Worm (Caenorhabditis elegans) whole organism, early embryonic: ENCODE results near the gene gpx-4.
A peak's percentile ranks its signal among the peaks of the same experiment; 100 is the strongest.

ENCODE experiments used
- B0310.2 ChIP-seq: sonication (generic microtip); optimal IDR thresholded peaks from 2 replicates; lab custom pipeline; 2016; ENCODE audit warnings: mild to moderate bottlenecking, missing genetic modification characterization, missing compliant biosample characterization
- F13C5.2 ChIP-seq: sonication (generic microtip); optimal IDR thresholded peaks from 2 replicates; lab custom pipeline; 2017; ENCODE audit warnings: mild to moderate bottlenecking, missing genetic modification characterization, inconsistent platforms, missing compliant biosample characterization
- aly-1 ChIP-seq: sonication (generic microtip); optimal IDR thresholded peaks from 2 replicates; lab custom pipeline; 2016; ENCODE audit warnings: missing genetic modification characterization, missing compliant biosample characterization
- ama-1 ChIP-seq: fragments of 150-350 bp; optimal IDR thresholded peaks from 2 replicates; lab custom pipeline; 2014
- ceh-13 ChIP-seq: fragments of 200-800 bp; sonication (Bioruptor generic); optimal IDR thresholded peaks from 2 replicates; lab custom pipeline; 2018; ENCODE audit warnings: mild to moderate bottlenecking, missing genetic modification characterization, missing compliant biosample characterization
- ceh-36 ChIP-seq: sonication (generic microtip); optimal IDR thresholded peaks from 2 replicates; lab custom pipeline; 2016; ENCODE audit warnings: missing genetic modification characterization, inconsistent platforms, missing compliant biosample characterization
- ets-7 ChIP-seq: sonication (generic microtip); optimal IDR thresholded peaks from 2 replicates; lab custom pipeline; 2016; ENCODE audit warnings: missing genotype, missing genetic modification characterization, missing compliant biosample characterization
- flt-1 ChIP-seq: fragments of 200-800 bp; sonication (Bioruptor generic); IDR thresholded peaks from 2 replicates; pipeline ENCODE4 v1.3.6; 2022; ENCODE audit warnings: missing genetic modification characterization, missing compliant biosample characterization
- hmbx-1 ChIP-seq: sonication (generic microtip); optimal IDR thresholded peaks from 2 replicates; lab custom pipeline; 2016; ENCODE audit warnings: mild to moderate bottlenecking, missing genetic modification characterization, missing compliant biosample characterization
- hmg-4 ChIP-seq: fragments of 200-800 bp; sonication (Bioruptor generic); optimal IDR thresholded peaks from 2 replicates; lab custom pipeline; 2018; ENCODE audit warnings: mild to moderate bottlenecking, missing genetic modification characterization, missing compliant biosample characterization
- hnd-1 ChIP-seq: sonication (generic microtip); optimal IDR thresholded peaks from 2 replicates; lab custom pipeline; 2016; ENCODE audit warnings: missing genetic modification characterization, missing compliant biosample characterization
- pes-1 ChIP-seq: fragments of 200-800 bp; sonication (Bioruptor generic); IDR thresholded peaks from 2 replicates; pipeline ENCODE4 v1.3.6; 2022; ENCODE audit warnings: missing genetic modification reagents, missing genetic modification characterization, missing compliant biosample characterization
- scrt-1 ChIP-seq: fragments of 200-800 bp; sonication (Bioruptor generic); IDR thresholded peaks from 2 replicates; pipeline ENCODE4 v1.3.6; 2022; ENCODE audit warnings: missing genetic modification characterization, missing compliant biosample characterization
- sea-1 ChIP-seq: fragments of 200-800 bp; sonication (Bioruptor generic); conservative IDR thresholded peaks from 2 replicates; pipeline ENCODE4 v1.3.6; 2022; ENCODE audit warnings: missing genetic modification characterization, missing compliant biosample characterization
- tbx-11 ChIP-seq: fragments of 200-800 bp; sonication (Bioruptor generic); IDR thresholded peaks from 2 replicates; pipeline ENCODE4 v1.3.6; 2022; ENCODE audit warnings: missing genetic modification characterization, missing compliant biosample characterization
- tbx-37 ChIP-seq: fragments of 200-800 bp; sonication (Bioruptor generic); conservative IDR thresholded peaks from 2 replicates; pipeline ENCODE4 v1.3.6; 2022; ENCODE audit warnings: missing genetic modification reagents, missing genetic modification characterization, missing compliant biosample characterization
- tra-4 ChIP-seq: sonication (generic microtip); optimal IDR thresholded peaks from 2 replicates; lab custom pipeline; 2017; ENCODE audit warnings: missing genetic modification characterization, missing compliant biosample characterization

gpx-4 gene

DNA sequence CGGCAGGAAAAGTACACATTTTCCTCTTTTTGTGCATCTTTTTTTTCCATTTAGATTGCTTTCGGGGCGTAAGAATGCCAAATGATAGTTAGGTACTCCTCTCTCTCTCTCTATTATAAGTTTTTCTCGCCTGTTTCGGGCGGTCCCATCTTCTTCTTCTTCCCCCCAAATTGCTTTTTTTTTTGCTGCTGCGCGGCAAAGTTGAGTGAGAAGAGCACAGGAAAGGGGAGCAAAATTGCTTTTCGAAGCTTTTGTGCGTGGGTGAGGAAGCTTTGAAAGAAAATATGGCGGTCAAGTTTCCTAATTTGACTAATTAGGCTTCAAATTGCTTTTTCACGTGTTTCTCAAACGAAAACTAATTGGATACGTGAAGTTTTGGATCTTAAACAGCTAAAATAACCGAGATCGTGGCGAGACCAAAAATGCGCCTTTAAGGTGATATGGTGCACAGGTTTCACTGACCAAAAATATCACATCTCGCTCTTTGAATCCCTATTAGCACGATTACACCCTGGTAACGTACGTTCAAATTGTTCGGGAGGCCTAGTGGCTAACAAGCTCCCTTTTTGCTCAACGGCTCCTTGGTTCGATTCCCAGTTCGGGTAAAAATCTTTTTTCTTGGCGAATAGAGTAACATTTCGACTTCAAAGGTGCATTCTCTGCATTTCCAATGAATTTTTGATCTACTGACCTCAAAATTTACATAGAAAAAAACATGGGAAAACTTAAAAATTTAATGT lies 18.2 kb downstream of the gpx-4 start:
- TF ChIP-seq pes-1 (GFP tag; lab: Robert Waterston, UW) (peak; percentile 16; the same call in 1 of the 2 replicates), scrt-1 (no peak)

DNA sequence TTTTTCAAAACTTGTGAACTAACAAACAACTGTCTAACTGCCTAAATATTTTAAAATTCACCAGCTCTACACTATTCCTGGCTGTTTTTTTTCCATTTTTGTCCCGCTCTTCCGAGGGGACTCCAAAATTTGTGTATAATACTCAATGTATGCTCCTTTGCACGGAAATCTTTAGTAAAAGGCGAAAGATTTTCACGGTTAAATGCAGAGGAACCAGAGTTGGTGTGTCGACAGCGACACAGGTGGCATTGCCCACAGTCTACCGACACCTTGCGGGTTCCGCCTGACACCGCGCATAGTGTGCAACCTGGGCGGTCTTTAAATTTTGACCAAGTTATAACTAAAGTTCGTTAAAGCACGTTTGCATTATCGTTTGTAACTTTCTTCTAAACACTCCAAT lies 19.9 kb downstream of the gpx-4 start:
- TF ChIP-seq ceh-13 (GFP tag; lab: Kevin White, UChicago) (no peak), sea-1 (no peak)

DNA sequence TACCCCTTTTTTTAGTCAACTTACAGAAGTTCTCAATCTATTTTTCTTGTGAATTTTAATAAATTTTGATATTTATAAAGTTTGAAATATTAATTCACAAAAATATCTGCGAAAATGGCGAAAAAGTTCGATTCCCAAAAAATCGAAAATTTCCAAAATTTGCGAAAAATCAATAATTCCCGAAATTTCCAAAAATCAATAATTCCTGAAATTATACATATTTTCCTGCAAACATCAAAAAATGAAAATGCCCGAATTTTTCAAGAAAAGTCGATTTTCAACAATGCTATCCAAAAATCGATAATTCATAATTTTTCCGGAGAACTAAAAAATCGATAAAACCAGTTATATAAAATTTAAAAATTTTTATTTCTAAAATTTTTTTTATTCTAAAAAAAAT lies 24.8 kb downstream of the gpx-4 start:
- TF ChIP-seq pes-1 (GFP tag; lab: Robert Waterston, UW) (no peak), tbx-37 (GFP tag; lab: Robert Waterston, UW) (no peak), flt-1 (GFP tag; lab: Robert Waterston, UW) (no peak), sea-1 (no peak), ets-7 (no peak), hmbx-1 (tag; lab: Kevin White, UChicago) (no peak), hmg-4 (GFP tag; lab: Kevin White, UChicago) (no peak), ceh-36 (tag; lab: Kevin White, UChicago) (no peak), B0310.2 (tag; lab: Kevin White, UChicago) (no peak), hnd-1 (tag; lab: Kevin White, UChicago) (no peak), ama-1 (lab: Kevin White, UChicago) (no peak), tra-4 (tag; lab: Kevin White, UChicago) (no peak), F13C5.2 (tag; lab: Kevin White, UChicago) (no peak), tbx-11 (GFP tag; lab: Robert Waterston, UW) (no peak), aly-1 (tag; lab: Kevin White, UChicago) (no peak)

DNA sequence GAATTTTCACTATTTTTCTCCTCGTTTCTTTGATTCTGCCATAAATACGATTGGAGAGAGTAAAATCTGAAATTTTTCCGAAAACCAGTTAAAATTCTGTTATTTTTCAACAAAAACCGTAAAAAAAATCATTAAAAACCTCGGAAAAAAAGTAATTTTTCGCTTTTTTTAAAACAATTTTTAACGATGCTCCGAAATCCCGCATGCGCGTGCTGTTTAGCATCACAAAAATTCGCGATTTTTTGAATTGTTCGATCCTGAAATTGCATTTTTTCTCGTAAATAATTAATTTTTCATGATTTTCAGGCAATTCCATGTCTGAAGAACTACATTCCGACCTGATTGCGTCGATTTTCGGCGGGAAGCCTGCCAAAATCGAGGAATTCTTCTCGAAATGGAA lies 32.1 kb downstream of the gpx-4 start, which contains the start of gene ric-8:
TSS of gene ric-8 (plus strand) at position 301 of the 400 bp plus-strand sequence.
- TF ChIP-seq pes-1 (GFP tag; lab: Robert Waterston, UW) (no peak), flt-1 (GFP tag; lab: Robert Waterston, UW) (no peak), tbx-37 (GFP tag; lab: Robert Waterston, UW) (no peak), ets-7 (no peak), hmg-4 (GFP tag; lab: Kevin White, UChicago) (no peak), B0310.2 (tag; lab: Kevin White, UChicago) (no peak), hnd-1 (tag; lab: Kevin White, UChicago) (no peak), hmbx-1 (tag; lab: Kevin White, UChicago) (no peak), ceh-13 (GFP tag; lab: Kevin White, UChicago) (no peak), ama-1 (lab: Kevin White, UChicago) (no peak), sea-1 (no peak), F13C5.2 (tag; lab: Kevin White, UChicago) (no peak), ceh-36 (tag; lab: Kevin White, UChicago) (no peak), tbx-11 (GFP tag; lab: Robert Waterston, UW) (no peak)

DNA sequence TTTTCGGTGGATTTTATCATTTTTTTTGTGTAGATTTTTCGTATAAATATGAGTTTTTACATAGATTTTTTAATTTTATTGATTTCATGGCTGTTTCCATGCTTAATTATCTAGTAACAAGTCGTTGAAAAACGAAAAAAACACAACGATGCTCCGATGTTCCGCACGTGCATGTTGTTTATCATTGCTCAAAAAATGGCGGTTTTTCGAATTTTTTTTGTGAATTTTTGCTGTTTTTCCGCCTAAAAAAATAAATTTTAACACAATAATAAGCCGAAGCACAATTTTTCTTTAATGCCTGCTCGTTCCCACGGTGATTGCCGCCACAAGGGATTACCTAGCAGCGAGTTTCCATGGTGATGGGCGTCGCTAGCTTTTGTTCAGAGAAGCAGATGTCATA lies 32.8 kb downstream of the gpx-4 start:
- TF ChIP-seq hnd-1 (tag; lab: Kevin White, UChicago) (no peak), scrt-1 (no peak), ama-1 (lab: Kevin White, UChicago) (no peak), B0310.2 (tag; lab: Kevin White, UChicago) (no peak), tbx-37 (GFP tag; lab: Robert Waterston, UW) (no peak), pes-1 (GFP tag; lab: Robert Waterston, UW) (no peak), ceh-13 (GFP tag; lab: Kevin White, UChicago) (no peak), hmg-4 (GFP tag; lab: Kevin White, UChicago) (no peak), F13C5.2 (tag; lab: Kevin White, UChicago) (no peak), tbx-11 (GFP tag; lab: Robert Waterston, UW) (no peak), hmbx-1 (tag; lab: Kevin White, UChicago) (no peak), sea-1 (no peak), flt-1 (GFP tag; lab: Robert Waterston, UW) (no peak), ceh-36 (tag; lab: Kevin White, UChicago) (no peak), ets-7 (no peak)

DNA sequence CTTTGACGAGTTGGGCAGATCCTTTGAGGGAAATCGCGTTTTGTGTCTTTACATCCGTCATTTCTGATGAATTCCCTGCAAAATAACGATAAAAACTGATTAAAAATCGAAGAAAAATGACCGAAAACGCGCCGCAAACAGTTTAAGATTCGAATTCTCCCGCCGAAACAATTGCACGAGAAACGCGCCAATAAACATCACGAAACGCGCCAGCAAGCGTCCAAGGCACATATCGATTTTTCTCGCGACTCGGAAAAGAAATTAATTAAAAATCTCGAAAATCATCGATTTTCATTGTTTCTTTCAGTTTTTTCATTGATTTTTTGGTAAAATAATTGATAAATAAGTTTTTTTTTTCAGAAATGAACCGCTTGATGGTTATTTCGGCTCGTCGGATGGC lies 33.9 kb downstream of the gpx-4 start, which contains the start of the genes mdf-2 and nduv-3:
TSS of gene mdf-2 (minus strand) at position 176 of the 400 bp plus-strand sequence.
TSS of gene nduv-3 (plus strand) at position 361 of the 400 bp plus-strand sequence.
- TF ChIP-seq ceh-13 (GFP tag; lab: Kevin White, UChicago): no peak
- TF ChIP-seq hmg-4 (GFP tag; lab: Kevin White, UChicago): no peak

DNA sequence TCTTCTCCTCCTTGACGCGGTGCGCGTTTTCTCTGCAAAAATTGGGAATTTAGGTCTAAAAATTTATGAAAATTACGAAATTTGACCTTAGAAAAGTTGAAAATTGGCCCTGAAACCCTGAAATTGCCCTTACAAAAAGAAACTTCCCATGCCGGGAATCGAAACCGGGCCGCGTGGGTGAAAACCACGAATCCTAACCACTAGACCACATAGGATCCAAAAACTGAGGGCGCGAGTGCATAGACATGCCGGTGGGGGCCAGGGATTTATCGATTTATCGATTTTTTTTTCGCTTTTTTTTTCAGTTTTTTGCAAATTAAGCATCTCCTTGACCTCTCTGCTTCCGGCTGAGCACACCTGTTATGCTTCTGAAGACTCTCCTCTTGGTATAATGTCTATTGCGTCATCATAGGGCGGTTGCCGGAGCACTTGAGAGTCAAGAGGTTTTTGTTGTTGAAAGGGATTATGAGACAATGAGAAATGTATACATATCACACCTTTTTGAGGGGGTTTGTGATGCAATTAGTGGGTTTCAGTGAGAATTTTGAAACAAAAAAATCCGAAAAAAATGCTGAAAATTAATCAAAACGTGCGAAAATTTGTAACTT lies 35.0 kb downstream of the gpx-4 start:
- TF ChIP-seq aly-1 (tag; lab: Kevin White, UChicago): no peak
- peak; percentile 82 for TF ChIP-seq sea-1
- peak; percentile 75; the same call in 1 of the 2 replicates for TF ChIP-seq scrt-1
- TF ChIP-seq ets-7: peak; percentile 21
- no peak for TF ChIP-seq ceh-13 (GFP tag; lab: Kevin White, UChicago)
- TF ChIP-seq hmg-4 (GFP tag; lab: Kevin White, UChicago): peak; percentile 12
- TF ChIP-seq hnd-1 (tag; lab: Kevin White, UChicago): peak; percentile 4
- peak; percentile 47 for TF ChIP-seq hmbx-1 (tag; lab: Kevin White, UChicago)
- TF ChIP-seq tbx-37 (GFP tag; lab: Robert Waterston, UW): peak; percentile 52; the same call in 1 of the 2 replicates
- peak; percentile 64 for TF ChIP-seq ceh-36 (tag; lab: Kevin White, UChicago)
- peak; percentile 21 for TF ChIP-seq B0310.2 (tag; lab: Kevin White, UChicago)
- peak; percentile 73 for TF ChIP-seq tbx-11 (GFP tag; lab: Robert Waterston, UW)
- TF ChIP-seq flt-1 (GFP tag; lab: Robert Waterston, UW): peak; percentile 67
- no peak for TF ChIP-seq ama-1 (lab: Kevin White, UChicago)
- TF ChIP-seq tra-4 (tag; lab: Kevin White, UChicago): no peak
- no peak for TF ChIP-seq F13C5.2 (tag; lab: Kevin White, UChicago)
- TF ChIP-seq pes-1 (GFP tag; lab: Robert Waterston, UW): peak; percentile 71
